Fruit fly (Drosophila melanogaster): ENCODE results near the gene CG7071.

- TF ChIP-seq CG12605 (GFP tag; IDR thresholded peaks at IDR 0.05): no peak
- TF ChIP-seq CG14655 (GFP tag; optimal IDR thresholded peaks at IDR 0.05): no peak
- TF ChIP-seq CG4496 (GFP tag; IDR thresholded peaks at IDR 0.05): no peak
- TF ChIP-seq CG13204 (GFP tag; optimal IDR thresholded peaks at IDR 0.05): no peak
- TF ChIP-seq Ets98B (GFP tag; IDR thresholded peaks at IDR 0.05): no peak
- no peak for TF ChIP-seq D1 (tag; optimal IDR thresholded peaks at IDR 0.05)
- TF ChIP-seq gl (tag; optimal IDR thresholded peaks at IDR 0.05): no peak
- TF ChIP-seq fd96Ca (GFP tag; IDR thresholded peaks at IDR 0.05): no peak
- TF ChIP-seq CG34367 (tag; optimal IDR thresholded peaks at IDR 0.05): no peak
- TF ChIP-seq CG8159 (tag; optimal IDR thresholded peaks at IDR 0.05): no peak
- no peak for TF ChIP-seq CG15710 (tag; optimal IDR thresholded peaks at IDR 0.05)
- no peak for TF ChIP-seq EcR (GFP tag; optimal IDR thresholded peaks at IDR 0.05)
- TF ChIP-seq CG32121 (GFP tag; IDR thresholded peaks at IDR 0.05): no peak
- TF ChIP-seq CG8301 (tag; optimal IDR thresholded peaks at IDR 0.05): no peak
Observed at dm6 chr3R:22341652-22342051, 20.8 kb upstream of the CG7071 start.

Data from whole organism, pupa.